Worm (Caenorhabditis elegans): Measurements from ENCODE around the gene F38A1.11.

DNA sequence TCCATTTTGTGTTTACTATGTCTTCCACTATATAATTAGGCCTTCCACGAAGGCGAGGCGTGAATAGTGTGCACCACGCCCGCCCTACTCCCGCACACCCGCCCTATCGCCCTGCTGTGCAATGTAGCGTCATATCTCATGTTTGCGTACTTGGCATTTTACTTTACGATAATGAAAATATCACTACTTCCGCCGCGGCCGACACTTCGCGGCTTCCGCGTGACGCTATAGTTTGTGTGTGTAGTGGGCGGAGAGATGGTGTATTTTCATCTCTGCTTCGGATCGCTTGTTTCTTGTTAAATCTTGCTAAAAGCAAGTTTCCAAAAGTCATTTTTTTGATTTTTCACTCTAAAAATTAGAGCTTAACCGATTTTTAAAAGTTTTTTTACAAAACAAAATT, 13.3 kb downstream of the F38A1.11 start:
- TF ChIP-seq pes-1 (GFP tag; IDR thresholded peaks at IDR 0.05) = no peak
- no peak for TF ChIP-seq scrt-1 (GFP tag; IDR thresholded peaks at IDR 0.05)
- no peak for TF ChIP-seq tbx-11 (GFP tag; IDR thresholded peaks at IDR 0.05)
- no peak for TF ChIP-seq ama-1 (optimal IDR thresholded peaks at IDR 0.05)
- no peak for TF ChIP-seq flt-1 (GFP tag; IDR thresholded peaks at IDR 0.05)
- no peak for TF ChIP-seq sea-1 (GFP tag; conservative IDR thresholded peaks at IDR 0.05)
- TF ChIP-seq aly-1 (tag; optimal IDR thresholded peaks at IDR 0.05) = no peak
- TF ChIP-seq F13C5.2 (tag; optimal IDR thresholded peaks at IDR 0.05) = no peak
- TF ChIP-seq hmg-4 (GFP tag; optimal IDR thresholded peaks at IDR 0.05) = no peak
- TF ChIP-seq ceh-13 (GFP tag; optimal IDR thresholded peaks at IDR 0.05) = no peak
- no peak for TF ChIP-seq ets-7 (tag; optimal IDR thresholded peaks at IDR 0.05)
- no peak for TF ChIP-seq hnd-1 (tag; optimal IDR thresholded peaks at IDR 0.05)
- TF ChIP-seq tbx-37 (GFP tag; conservative IDR thresholded peaks at IDR 0.05) = no peak
- no peak for TF ChIP-seq tra-4 (tag; optimal IDR thresholded peaks at IDR 0.05)

All from whole organism, early embryonic.